Worm (Caenorhabditis elegans) whole organism, L3 larva: ENCODE measurements around the gene srh-187.

Experiments used
- R02D3.7 ChIP-seq: fragments of 150-350 bp; optimal IDR thresholded peaks from 2 replicates; lab custom pipeline; 2014; ENCODE audit warnings: missing biosample characterization, missing genetic modification characterization
- ZK546.5 ChIP-seq: sonication (generic microtip); optimal IDR thresholded peaks from 2 replicates; lab custom pipeline; 2017; ENCODE audit warnings: missing biosample characterization, missing genetic modification characterization
- aly-2 ChIP-seq: fragments of 150-350 bp; optimal IDR thresholded peaks from 2 replicates; lab custom pipeline; 2014; ENCODE audit warnings: missing biosample characterization, missing genetic modification characterization
- ama-1 ChIP-seq: fragments of 150-350 bp; optimal IDR thresholded peaks from 2 replicates; lab custom pipeline; 2018
- ceh-16 ChIP-seq: sonication (generic microtip); optimal IDR thresholded peaks from 2 replicates; lab custom pipeline; 2017; ENCODE audit warnings: missing biosample characterization, missing genetic modification characterization
- ceh-28 ChIP-seq: fragments of 150-350 bp; optimal IDR thresholded peaks from 2 replicates; lab custom pipeline; 2014; ENCODE audit warnings: missing biosample characterization, missing genetic modification reagents, missing genetic modification characterization
- ceh-82 ChIP-seq: fragments of 150-350 bp; optimal IDR thresholded peaks from 2 replicates; lab custom pipeline; 2014; ENCODE audit warnings: missing biosample characterization, missing genetic modification characterization
- ceh-9 ChIP-seq: sonication (generic microtip); optimal IDR thresholded peaks from 2 replicates; lab custom pipeline; 2018; ENCODE audit warnings: missing biosample characterization, missing genetic modification characterization
- egl-27 ChIP-seq: sonication (generic microtip); optimal IDR thresholded peaks from 4 replicates; lab custom pipeline; 2017; ENCODE audit warnings: missing biosample characterization, missing genetic modification reagents, missing genetic modification characterization
- egl-5 ChIP-seq: fragments of 150-350 bp; optimal IDR thresholded peaks from 2 replicates; lab custom pipeline; 2017; ENCODE audit warnings: missing biosample characterization, missing genetic modification reagents, missing genetic modification characterization, inconsistent platforms
- elt-1 ChIP-seq: fragments of 150-350 bp; optimal IDR thresholded peaks from 2 replicates; lab custom pipeline; 2014; ENCODE audit warnings: missing biosample characterization, missing genetic modification characterization
- elt-2 ChIP-seq: sonication (generic microtip); optimal IDR thresholded peaks from 2 replicates; lab custom pipeline; 2016; ENCODE audit warnings: missing genetic modification reagents, mild to moderate bottlenecking, missing genetic modification characterization, missing compliant biosample characterization
- elt-3 ChIP-seq, 3 experiments: fragments of 150-350 bp in 1 of 3; sonication (generic microtip) in 2 of 3; optimal IDR thresholded peaks; 2 replicates in 2 of 3; 4 replicates in 1 of 3; lab custom pipeline; 2014 to 2017; ENCODE audit warnings: missing biosample characterization in 3 of 3, missing genetic modification characterization in 3 of 3
- eor-1 ChIP-seq, 2 experiments: fragments of 150-350 bp; optimal IDR thresholded peaks; 2 replicates each; lab custom pipeline; 2014 to 2018; ENCODE audit warnings: missing biosample characterization in 2 of 2, missing genetic modification characterization in 2 of 2
- fos-1 ChIP-seq: fragments of 150-350 bp; optimal IDR thresholded peaks from 2 replicates; lab custom pipeline; 2014; ENCODE audit warnings: missing biosample characterization, missing genetic modification characterization
- hmg-11 ChIP-seq: sonication (generic microtip); optimal IDR thresholded peaks from 2 replicates; lab custom pipeline; 2016; ENCODE audit warnings: missing genetic modification characterization, missing compliant biosample characterization
- lin-39 ChIP-seq: fragments of 150-350 bp; optimal IDR thresholded peaks from 2 replicates; lab custom pipeline; 2018; ENCODE audit warnings: missing biosample characterization, missing genetic modification reagents, missing genetic modification characterization
- lsy-12 ChIP-seq: sonication (generic microtip); optimal IDR thresholded peaks from 2 replicates; lab custom pipeline; 2016; ENCODE audit warnings: mild to moderate bottlenecking, missing genetic modification characterization, missing compliant biosample characterization
- mml-1 ChIP-seq: fragments of 150-350 bp; sonication (generic microtip); optimal IDR thresholded peaks from 3 replicates; lab custom pipeline; 2014; ENCODE audit warnings: missing biosample characterization, missing genetic modification characterization
- nfya-1 ChIP-seq: sonication (generic microtip); optimal IDR thresholded peaks from 2 replicates; lab custom pipeline; 2017; ENCODE audit warnings: missing genetic modification characterization, mild to moderate bottlenecking, missing compliant biosample characterization, antibody characterized with exemption, moderate library complexity; ENCODE audit not compliant: insufficient read depth
- nhr-12 ChIP-seq: fragments of 150-350 bp; optimal IDR thresholded peaks from 2 replicates; lab custom pipeline; 2014; ENCODE audit warnings: missing biosample characterization, missing genetic modification characterization
- nhr-23 ChIP-seq: fragments of 150-350 bp; optimal IDR thresholded peaks from 2 replicates; lab custom pipeline; 2014; ENCODE audit warnings: missing biosample characterization, missing genetic modification reagents, missing genetic modification characterization
- nhr-25 ChIP-seq: sonication (generic microtip); optimal IDR thresholded peaks from 2 replicates; lab custom pipeline; 2017; ENCODE audit warnings: missing biosample characterization, missing genetic modification characterization
- nhr-43 ChIP-seq: sonication (generic microtip); optimal IDR thresholded peaks from 2 replicates; lab custom pipeline; 2016; ENCODE audit warnings: mild to moderate bottlenecking, missing genetic modification characterization, missing compliant biosample characterization; ENCODE audit not compliant: poor library complexity, severe bottlenecking
- nhr-67 ChIP-seq: fragments of 150-350 bp; optimal IDR thresholded peaks from 2 replicates; lab custom pipeline; 2014; ENCODE audit warnings: missing biosample characterization, missing genetic modification characterization
- nhr-77 ChIP-seq: fragments of 150-350 bp; optimal IDR thresholded peaks from 2 replicates; lab custom pipeline; 2014; ENCODE audit warnings: missing biosample characterization, missing genetic modification characterization
- pha-4 ChIP-seq: fragments of 150-350 bp; optimal IDR thresholded peaks from 2 replicates; lab custom pipeline; 2014; ENCODE audit warnings: missing biosample characterization, missing genetic modification reagents, missing genetic modification characterization
- pqm-1 ChIP-seq: fragments of 150-350 bp; optimal IDR thresholded peaks from 2 replicates; lab custom pipeline; 2017; ENCODE audit warnings: missing biosample characterization, missing genetic modification characterization, inconsistent platforms
- sea-2 ChIP-seq: fragments of 150-350 bp; sonication (generic microtip); optimal IDR thresholded peaks from 4 replicates; lab custom pipeline; 2014; ENCODE audit warnings: missing biosample characterization, missing genetic modification reagents, missing genetic modification characterization
- skn-1 ChIP-seq: fragments of 150-350 bp; optimal IDR thresholded peaks from 2 replicates; lab custom pipeline; 2014; ENCODE audit warnings: missing biosample characterization, missing genetic modification characterization
- snpc-4 ChIP-seq: fragments of 150-350 bp; optimal IDR thresholded peaks from 2 replicates; lab custom pipeline; 2014; ENCODE audit warnings: missing biosample characterization, missing genetic modification characterization
- tbx-2 ChIP-seq: sonication (generic microtip); optimal IDR thresholded peaks from 2 replicates; lab custom pipeline; 2016; ENCODE audit warnings: mild to moderate bottlenecking, missing genetic modification characterization, missing compliant biosample characterization
- unc-62 ChIP-seq: fragments of 150-350 bp; sonication (generic microtip); optimal IDR thresholded peaks from 4 replicates; lab custom pipeline; 2014; ENCODE audit warnings: missing biosample characterization, missing genetic modification reagents, missing genetic modification characterization
- ztf-11 ChIP-seq: fragments of 150-350 bp; optimal IDR thresholded peaks from 2 replicates; lab custom pipeline; 2014; ENCODE audit warnings: missing biosample characterization, missing genetic modification characterization
- ztf-4 ChIP-seq: fragments of 150-350 bp; optimal IDR thresholded peaks from 2 replicates; lab custom pipeline; 2014; ENCODE audit warnings: missing biosample characterization, missing genetic modification characterization

Gene srh-187

ce11 chrV:7298463-7298862, 41.3 kb downstream of the srh-187 start, which contains the start of gene F07G11.3:
Gene F07G11.3, plus strand, starts transcription at chrV:7298763.
- TF ChIP-seq nfya-1, result no peak
- TF ChIP-seq ceh-28 (tag; lab: Kevin White, UChicago), result no peak
- no peak for TF ChIP-seq eor-1 (tag; optimal IDR thresholded peaks at IDR 0.05; lab: Kevin White, UChicago)
- no peak for TF ChIP-seq nhr-12 (tag; lab: Kevin White, UChicago)
- no peak for TF ChIP-seq ceh-16 (tag; lab: Kevin White, UChicago)
- no peak for TF ChIP-seq ceh-82
- no peak for TF ChIP-seq tbx-2 (tag; lab: Kevin White, UChicago)
- no peak for TF ChIP-seq nhr-67
- no peak for TF ChIP-seq snpc-4 (tag; lab: Kevin White, UChicago)
- TF ChIP-seq elt-1 (tag; lab: Kevin White, UChicago), result no peak
- no peak for TF ChIP-seq nhr-77 (tag; lab: Kevin White, UChicago)
- no peak for TF ChIP-seq ZK546.5
- TF ChIP-seq nhr-43 (tag; lab: Kevin White, UChicago), result no peak
- no peak for TF ChIP-seq lin-39 (tag; lab: Kevin White, UChicago)
- no peak for TF ChIP-seq hmg-11
- no peak for TF ChIP-seq R02D3.7 (tag; lab: Kevin White, UChicago)
- no peak for TF ChIP-seq ztf-11 (tag; lab: Kevin White, UChicago)
- no peak for TF ChIP-seq ceh-9

DNA sequence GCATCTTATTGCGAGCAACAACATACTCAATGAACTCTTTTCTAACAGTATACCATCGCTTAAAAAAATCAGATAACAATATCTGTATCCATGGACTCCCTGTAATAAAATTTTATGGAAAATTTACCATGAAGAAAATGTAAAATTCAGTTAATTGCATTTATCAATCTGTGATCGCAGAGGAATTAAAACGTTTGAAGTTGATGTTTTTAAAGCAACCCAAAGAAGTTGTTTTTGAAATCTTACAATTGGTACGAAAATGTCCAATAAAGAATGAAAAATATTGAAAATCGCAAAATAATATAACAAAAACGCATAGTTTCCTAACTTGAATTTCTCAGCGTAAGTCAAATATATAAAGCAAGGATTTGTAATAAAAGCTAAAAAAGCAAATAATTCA, 42.5 kb downstream of the srh-187 start, which contains the start of gene srj-32:
TSS of gene srj-32 (minus strand) at position 101 of the 400 bp plus-strand sequence.
- TF ChIP-seq hmg-11, result no peak
- no peak for TF ChIP-seq nhr-12 (tag; lab: Kevin White, UChicago)
- TF ChIP-seq, all 47 proteins: peak for 0

DNA sequence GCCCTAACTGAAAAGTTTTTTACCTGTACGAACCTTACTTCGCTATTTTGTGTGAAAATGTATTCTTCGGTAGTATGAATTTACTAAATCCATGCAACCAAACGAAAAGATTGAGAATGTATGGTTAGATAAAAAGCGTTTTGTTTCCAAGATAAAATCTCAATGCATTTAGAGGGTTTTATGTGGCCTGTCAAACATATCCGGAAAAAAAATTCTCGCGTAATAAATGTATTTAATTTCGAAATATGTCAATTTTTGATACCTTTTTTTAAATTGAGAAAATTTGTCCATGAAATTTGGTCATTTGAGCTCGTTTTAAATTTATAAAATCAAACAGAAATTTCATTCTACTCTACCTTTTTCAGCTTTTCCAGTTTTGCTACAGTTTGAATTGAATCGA, 44.5 kb downstream of the srh-187 start, which contains the start of gene F07G11.4:
TSS of gene F07G11.4 (minus strand) at position 101 of the 400 bp plus-strand sequence.
- no peak for TF ChIP-seq aly-2
- no peak for TF ChIP-seq pha-4 (tag; lab: Kevin White, UChicago)
- no peak for TF ChIP-seq ceh-9
- TF ChIP-seq ZK546.5, result no peak
- TF ChIP-seq ztf-11 (tag; lab: Kevin White, UChicago), result no peak
- no peak for TF ChIP-seq elt-1 (tag; lab: Kevin White, UChicago)
- TF ChIP-seq skn-1, result no peak
- TF ChIP-seq elt-3 (tag; optimal IDR thresholded peaks at IDR 0.05; lab: Kevin White, UChicago), result no peak
- TF ChIP-seq mml-1 (tag; lab: Kevin White, UChicago), result no peak
- no peak for TF ChIP-seq ztf-4
- no peak for TF ChIP-seq eor-1 (tag; optimal IDR thresholded peaks at IDR 0.05; lab: Kevin White, UChicago)
- TF ChIP-seq nhr-77 (tag; lab: Kevin White, UChicago), result no peak
- no peak for TF ChIP-seq unc-62

ce11 chrV:7288699-7289098, 51.0 kb downstream of the srh-187 start, which contains the start of gene C13A2.1:
Gene C13A2.1, plus strand, starts transcription at chrV:7288999.
- TF ChIP-seq mml-1 (tag; lab: Kevin White, UChicago), result no peak
- no peak for TF ChIP-seq elt-2
- no peak for TF ChIP-seq nfya-1
- TF ChIP-seq egl-5 (tag; lab: Kevin White, UChicago), result no peak
- no peak for TF ChIP-seq lsy-12 (tag; lab: Kevin White, UChicago)
- no peak for TF ChIP-seq hmg-11
- no peak for TF ChIP-seq R02D3.7 (tag; lab: Kevin White, UChicago)
- no peak for TF ChIP-seq sea-2 (GFP tag; lab: Kevin White, UChicago)
- TF ChIP-seq nhr-25 (tag; lab: Kevin White, UChicago), result no peak
- TF ChIP-seq ama-1 (lab: Kevin White, UChicago), result no peak
- no peak for TF ChIP-seq skn-1
- TF ChIP-seq ztf-4, result no peak
- no peak for TF ChIP-seq pha-4 (tag; lab: Kevin White, UChicago)
- no peak for TF ChIP-seq ztf-11 (tag; lab: Kevin White, UChicago)
- no peak for TF ChIP-seq nhr-23
- TF ChIP-seq pqm-1 (tag; lab: Kevin White, UChicago), result no peak
- no peak for TF ChIP-seq fos-1
- TF ChIP-seq egl-27, result no peak
- no peak for TF ChIP-seq tbx-2 (tag; lab: Kevin White, UChicago)
